Fruit fly (Drosophila melanogaster) whole organism, embryonic: ENCODE results near the gene Spn85F.

Experiments used
- ATbp ChIP-seq: fragments of 200-800 bp; sonication (Bioruptor generic); optimal IDR thresholded peaks from 2 replicates; lab custom pipeline; 2017; ENCODE audit warnings: missing biosample characterization, mild to moderate bottlenecking, missing genetic modification characterization, missing genetic modification reagents
- CG10267 ChIP-seq: fragments of 200-800 bp; sonication (Bioruptor generic); optimal IDR thresholded peaks from 2 replicates; lab custom pipeline; 2018; ENCODE audit warnings: missing biosample characterization, mild to moderate bottlenecking, missing genetic modification characterization, moderate library complexity
- CG10321 ChIP-seq: fragments of 200-800 bp; sonication (Bioruptor generic); IDR thresholded peaks from 2 replicates; pipeline ENCODE4 v1.3.6; 2022; ENCODE audit warnings: missing biosample characterization, missing genetic modification characterization
- CG11093 ChIP-seq: fragments of 200-800 bp; sonication (Bioruptor generic); IDR thresholded peaks from 3 replicates; pipeline ENCODE4 v1.3.6; 2022; ENCODE audit warnings: missing biosample characterization, missing genetic modification characterization
- CG11504 ChIP-seq: fragments of 200-800 bp; sonication (Bioruptor generic); optimal IDR thresholded peaks from 3 replicates; lab custom pipeline; 2019; ENCODE audit warnings: missing biosample characterization, mild to moderate bottlenecking, missing genetic modification characterization, moderate library complexity
- CG12391 ChIP-seq: fragments of 200-800 bp; sonication (Bioruptor generic); optimal IDR thresholded peaks from 3 replicates; lab custom pipeline; 2018; ENCODE audit warnings: missing biosample characterization, mild to moderate bottlenecking, missing genetic modification characterization, moderate library complexity
- CG12769 ChIP-seq: fragments of 200-800 bp; sonication (Bioruptor generic); optimal IDR thresholded peaks from 2 replicates; lab custom pipeline; 2019; ENCODE audit warnings: missing biosample characterization, mild to moderate bottlenecking, missing genetic modification characterization, moderate library complexity
- CG13424 ChIP-seq: fragments of 200-800 bp; sonication (Bioruptor generic); optimal IDR thresholded peaks from 2 replicates; lab custom pipeline; 2019; ENCODE audit warnings: missing biosample characterization, mild to moderate bottlenecking, missing genetic modification characterization, moderate library complexity
- CG1529 ChIP-seq: fragments of 200-800 bp; sonication (Bioruptor generic); optimal IDR thresholded peaks from 3 replicates; lab custom pipeline; 2018; ENCODE audit warnings: missing biosample characterization, missing genetic modification characterization
- CG16863 ChIP-seq: fragments of 200-800 bp; sonication (Bioruptor generic); optimal IDR thresholded peaks from 3 replicates; lab custom pipeline; 2016; ENCODE audit warnings: missing biosample characterization, missing genetic modification characterization
- CG17568 ChIP-seq: fragments of 200-800 bp; sonication (Bioruptor generic); optimal IDR thresholded peaks from 2 replicates; lab custom pipeline; 2018; ENCODE audit warnings: missing biosample characterization, mild to moderate bottlenecking, missing genetic modification characterization, moderate library complexity
- CG2129 ChIP-seq: fragments of 200-800 bp; sonication (Bioruptor generic); IDR thresholded peaks from 2 replicates; pipeline ENCODE4 v1.3.6; 2022; ENCODE audit warnings: missing biosample characterization, missing genetic modification characterization; ENCODE audit not compliant: partially characterized antibody
- CG31441 ChIP-seq: fragments of 200-800 bp; sonication (Bioruptor generic); IDR thresholded peaks from 2 replicates; pipeline ENCODE4 v1.3.6; 2022; ENCODE audit warnings: missing biosample characterization, missing genetic modification characterization
- CG33557 ChIP-seq: fragments of 200-800 bp; sonication (Bioruptor generic); optimal IDR thresholded peaks from 2 replicates; lab custom pipeline; 2019; ENCODE audit warnings: missing biosample characterization, mild to moderate bottlenecking, missing genetic modification characterization, moderate library complexity
- CG3407 ChIP-seq: fragments of 200-800 bp; sonication (Bioruptor generic); optimal IDR thresholded peaks from 2 replicates; lab custom pipeline; 2018; ENCODE audit warnings: missing biosample characterization, mild to moderate bottlenecking, missing genetic modification characterization
- CG34422 ChIP-seq: fragments of 200-800 bp; sonication (Bioruptor generic); IDR thresholded peaks from 3 replicates; pipeline ENCODE4 v1.3.6; 2022; ENCODE audit warnings: missing biosample characterization, missing genetic modification characterization
- CG42726 ChIP-seq: fragments of 200-800 bp; sonication (Bioruptor generic); IDR thresholded peaks from 2 replicates; pipeline ENCODE4 v1.3.6; 2022; ENCODE audit warnings: missing biosample characterization, missing genetic modification characterization; ENCODE audit not compliant: partially characterized antibody
- CG43689 ChIP-seq: fragments of 200-800 bp; sonication (Bioruptor generic); IDR thresholded peaks from 2 replicates; pipeline ENCODE4 v1.3.6; 2022; ENCODE audit warnings: missing biosample characterization, missing genetic modification characterization
- CG4820 ChIP-seq: fragments of 200-800 bp; sonication (Bioruptor generic); optimal IDR thresholded peaks from 3 replicates; lab custom pipeline; 2016; ENCODE audit warnings: missing biosample characterization, missing genetic modification characterization
- CG5953 ChIP-seq: fragments of 200-800 bp; sonication (Bioruptor generic); IDR thresholded peaks from 2 replicates; pipeline ENCODE4 v1.3.6; 2022; ENCODE audit warnings: missing biosample characterization, missing genetic modification characterization
- CG6654 ChIP-seq: fragments of 200-800 bp; sonication (Bioruptor generic); optimal IDR thresholded peaks from 2 replicates; lab custom pipeline; 2017; ENCODE audit warnings: missing biosample characterization, mild to moderate bottlenecking, missing genetic modification characterization
- CG9215 ChIP-seq: fragments of 200-800 bp; sonication (Bioruptor generic); IDR thresholded peaks from 2 replicates; pipeline ENCODE4 v1.3.6; 2022; ENCODE audit warnings: missing biosample characterization, missing genetic modification characterization
- CG9609 ChIP-seq: fragments of 200-800 bp; sonication (Bioruptor generic); optimal IDR thresholded peaks from 3 replicates; lab custom pipeline; 2016; ENCODE audit warnings: missing biosample characterization, missing genetic modification characterization
- CG9932 ChIP-seq: fragments of 200-800 bp; sonication (Bioruptor generic); IDR thresholded peaks from 2 replicates; pipeline ENCODE4 v1.3.6; 2022; ENCODE audit warnings: missing biosample characterization, missing genetic modification characterization
- Deaf1 ChIP-seq: fragments of 200-800 bp; optimal IDR thresholded peaks from 3 replicates; lab custom pipeline; 2019; ENCODE audit warnings: missing biosample characterization, mild to moderate bottlenecking, missing genetic modification characterization, moderate library complexity
- Dfd ChIP-seq, 2 experiments: fragments of >200 bp; optimal IDR thresholded peaks; 2 replicates each; lab custom pipeline; 2017; ENCODE audit warnings: missing biosample characterization in 2 of 2, missing genetic modification characterization in 2 of 2
- Drgx ChIP-seq: fragments of 200-800 bp; sonication (Bioruptor generic); IDR thresholded peaks from 2 replicates; pipeline ENCODE4 v1.3.6; 2022; ENCODE audit warnings: missing biosample characterization, missing genetic modification characterization
- H15 ChIP-seq: fragments of 200-800 bp; sonication (Bioruptor generic); IDR thresholded peaks from 3 replicates; pipeline ENCODE4 v1.3.6; 2022; ENCODE audit warnings: missing biosample characterization, missing genetic modification characterization
- HLH4C ChIP-seq: fragments of 200-800 bp; sonication (Bioruptor generic); IDR thresholded peaks from 3 replicates; pipeline ENCODE4 v1.3.6; 2022; ENCODE audit warnings: missing biosample characterization, missing genetic modification characterization; ENCODE audit not compliant: partially characterized antibody
- MTF-1 ChIP-seq: fragments of 200-800 bp; sonication (Bioruptor generic); optimal IDR thresholded peaks from 2 replicates; lab custom pipeline; 2018; ENCODE audit warnings: missing biosample characterization, mild to moderate bottlenecking, missing genetic modification characterization, borderline replicate concordance
- Med ChIP-seq: fragments of 200-800 bp; sonication (Bioruptor generic); peaks from one replicate; lab custom pipeline; 2016; ENCODE audit warnings: missing biosample characterization, missing genetic modification characterization, mild to moderate bottlenecking, inconsistent platforms, moderate library complexity
- NfI ChIP-seq: fragments of 200-800 bp; sonication (Bioruptor generic); optimal IDR thresholded peaks from 3 replicates; lab custom pipeline; 2018; ENCODE audit warnings: missing biosample characterization, mild to moderate bottlenecking, missing genetic modification characterization, moderate library complexity
- Oli ChIP-seq: fragments of 200-800 bp; sonication (Bioruptor generic); optimal IDR thresholded peaks from 2 replicates; lab custom pipeline; 2018; ENCODE audit warnings: missing biosample characterization, mild to moderate bottlenecking, missing genetic modification characterization, moderate library complexity
- Opbp ChIP-seq: fragments of 200-800 bp; sonication (Bioruptor generic); IDR thresholded peaks from 3 replicates; pipeline ENCODE4 v1.3.6; 2022; ENCODE audit warnings: missing biosample characterization, missing genetic modification characterization; ENCODE audit not compliant: partially characterized antibody
- Ptx1 ChIP-seq: fragments of 200-800 bp; sonication (Bioruptor generic); IDR thresholded peaks from 2 replicates; pipeline ENCODE4 v1.3.6; 2022; ENCODE audit warnings: missing biosample characterization, missing genetic modification characterization
- Side ChIP-seq: fragments of 200-800 bp; sonication (Bioruptor generic); optimal IDR thresholded peaks from 2 replicates; lab custom pipeline; 2016; ENCODE audit warnings: missing biosample characterization, missing genetic modification characterization
- Xbp1 ChIP-seq: fragments of 200-800 bp; sonication (Bioruptor generic); optimal IDR thresholded peaks from 3 replicates; lab custom pipeline; 2016; ENCODE audit warnings: missing biosample characterization, mild to moderate bottlenecking, missing genetic modification characterization
- ab ChIP-seq: fragments of 200-800 bp; sonication (Bioruptor generic); optimal IDR thresholded peaks from 2 replicates; lab custom pipeline; 2016; ENCODE audit warnings: missing biosample characterization, missing genetic modification characterization
- ase ChIP-seq: fragments of 200-800 bp; sonication (Bioruptor generic); IDR thresholded peaks from 3 replicates; pipeline ENCODE4 v1.3.6; 2022; ENCODE audit warnings: missing biosample characterization, missing genetic modification characterization
- cad ChIP-seq: fragments of >200 bp; optimal IDR thresholded peaks from 2 replicates; lab custom pipeline; 2017; ENCODE audit warnings: missing biosample characterization, missing genetic modification characterization
- crc ChIP-seq: fragments of 200-800 bp; sonication (Bioruptor generic); optimal IDR thresholded peaks from 2 replicates; lab custom pipeline; 2016; ENCODE audit warnings: missing biosample characterization, missing genetic modification characterization
- dpn ChIP-seq, 2 experiments: fragments of 200-800 bp; sonication (Bioruptor generic); optimal IDR thresholded peaks; 3 replicates each; lab custom pipeline; 2016; ENCODE audit warnings: missing biosample characterization in 2 of 2, missing genetic modification characterization in 2 of 2
- gce ChIP-seq: fragments of 200-800 bp; sonication (Bioruptor generic); IDR thresholded peaks from 3 replicates; pipeline ENCODE4 v1.3.6; 2022; ENCODE audit warnings: missing biosample characterization, missing genetic modification characterization
- ham ChIP-seq: fragments of 200-800 bp; sonication (Bioruptor generic); IDR thresholded peaks from 2 replicates; pipeline ENCODE4 v1.3.6; 2022; ENCODE audit warnings: missing biosample characterization, missing genetic modification characterization
- nau ChIP-seq: fragments of 200-800 bp; sonication (Bioruptor generic); optimal IDR thresholded peaks from 3 replicates; lab custom pipeline; 2017; ENCODE audit warnings: missing biosample characterization, mild to moderate bottlenecking, missing genetic modification characterization, missing genetic modification reagents
- pho ChIP-seq: fragments of 200-800 bp; sonication (Bioruptor generic); optimal IDR thresholded peaks from 2 replicates; lab custom pipeline; 2016; ENCODE audit warnings: missing biosample characterization, missing genetic modification characterization
- repo ChIP-seq: fragments of 200-800 bp; sonication (Bioruptor generic); optimal IDR thresholded peaks from 2 replicates; lab custom pipeline; 2016; ENCODE audit warnings: missing biosample characterization, missing genetic modification characterization
- sd ChIP-seq: fragments of 200-800 bp; sonication (Bioruptor generic); optimal IDR thresholded peaks from 3 replicates; lab custom pipeline; 2018; ENCODE audit warnings: missing biosample characterization, mild to moderate bottlenecking, missing genetic modification characterization, moderate library complexity
- slbo ChIP-seq: fragments of 200-800 bp; sonication (Bioruptor generic); IDR thresholded peaks from 2 replicates; pipeline ENCODE4 v1.3.6; 2022; ENCODE audit warnings: missing biosample characterization, missing genetic modification characterization
- sqz ChIP-seq: fragments of 200-800 bp; sonication (Bioruptor generic); optimal IDR thresholded peaks from 3 replicates; lab custom pipeline; 2018; ENCODE audit warnings: missing biosample characterization, mild to moderate bottlenecking, missing genetic modification characterization
- sr ChIP-seq: fragments of 200-800 bp; sonication (Bioruptor generic); IDR thresholded peaks from 3 replicates; pipeline ENCODE4 v1.3.6; 2022; ENCODE audit warnings: missing biosample characterization, missing genetic modification characterization
- wor ChIP-seq: fragments of 200-800 bp; sonication (Bioruptor generic); IDR thresholded peaks from 2 replicates; pipeline ENCODE4 v1.3.6; 2022; ENCODE audit warnings: missing biosample characterization, missing genetic modification characterization

Spn85F gene

dm6 chr3R:9977494-9977893 lies 19.5 kb upstream of the Spn85F start (continued):
- TF ChIP-seq Med (GFP tag; lab: Kevin White, UChicago) (no peak), ham (GFP tag; lab: Robert Waterston, UW) (no peak), slbo (GFP tag; lab: Robert Waterston, UW) (0 out of 2 replicates have a peak, but pooled peaks have one; percentile 6), CG33557 (no peak), CG43689 (GFP tag; lab: Robert Waterston, UW) (no peak), sr (GFP tag; lab: Robert Waterston, UW) (no peak), CG10267 (tag; lab: Kevin White, UChicago) (no peak), CG4820 (GFP tag; lab: Kevin White, UChicago) (no peak), CG3407 (no peak), sd (tag; lab: Kevin White, UChicago) (no peak), CG12391 (tag; lab: Kevin White, UChicago) (peak; percentile 8), sqz (GFP tag; lab: Kevin White, UChicago) (no peak), Side (GFP tag; lab: Kevin White, UChicago) (no peak), CG9609 (no peak), CG6654 (GFP tag; lab: Kevin White, UChicago) (no peak), CG5953 (GFP tag; lab: Robert Waterston, UW) (no peak), cad (no peak), Dfd (GFP tag; optimal IDR thresholded peaks at IDR 0.05; lab: Kevin White, UChicago) (no peak), pho (GFP tag; lab: Kevin White, UChicago) (no peak), wor (no peak), Deaf1 (tag; lab: Kevin White, UChicago) (no peak), dpn (GFP tag; optimal IDR thresholded peaks at IDR 0.05; lab: Kevin White, UChicago) (peak in 1 of 2 experiments; percentile 11), CG11504 (tag; lab: Kevin White, UChicago) (peak; percentile 51), Drgx (GFP tag; lab: Robert Waterston, UW) (no peak), Oli (peak; percentile 29), CG16863 (GFP tag; lab: Kevin White, UChicago) (no peak), ATbp (GFP tag; lab: Kevin White, UChicago) (peak; percentile 7), Xbp1 (GFP tag; lab: Kevin White, UChicago) (peak; percentile 46), ase (GFP tag; lab: Robert Waterston, UW) (no peak), CG2129 (no peak), CG17568 (no peak), crc (GFP tag; lab: Kevin White, UChicago) (no peak), ab (GFP tag; lab: Kevin White, UChicago) (no peak), CG9215 (GFP tag; lab: Robert Waterston, UW) (no peak), CG9932 (GFP tag; lab: Robert Waterston, UW) (0 out of 2 replicates have a peak, but pooled peaks have one; percentile 24), MTF-1 (GFP tag; lab: Kevin White, UChicago) (no peak), Opbp (GFP tag; lab: Robert Waterston, UW) (no peak), gce (GFP tag; lab: Robert Waterston, UW) (no peak), CG34422 (GFP tag; lab: Robert Waterston, UW) (no peak), CG10321 (GFP tag; lab: Robert Waterston, UW) (no peak), CG42726 (no peak), CG12769 (no peak), HLH4C (no peak), CG31441 (GFP tag; lab: Robert Waterston, UW) (0 out of 2 replicates have a peak, but pooled peaks have one; percentile 28), CG13424 (tag; lab: Kevin White, UChicago) (peak; percentile 12), NfI (GFP tag; lab: Kevin White, UChicago) (no peak), repo (GFP tag; lab: Kevin White, UChicago) (no peak), H15 (GFP tag; lab: Robert Waterston, UW) (no peak), nau (GFP tag; lab: Kevin White, UChicago) (no peak), CG1529 (GFP tag; lab: Kevin White, UChicago) (no peak), Ptx1 (GFP tag; lab: Robert Waterston, UW) (no peak), CG11093 (GFP tag; lab: Robert Waterston, UW) (no peak)
